Fruit fly (Drosophila melanogaster) Kc167 (cell line): ENCODE measurements around the gene ppk21.

Experiments used
- Myc ChIP-seq: fragments of >200 bp; optimal IDR thresholded peaks from 2 replicates; lab custom pipeline; 2017; ENCODE audit warnings: missing external identifiers
- insv ChIP-seq: fragments of >200 bp; optimal IDR thresholded peaks from 3 replicates; lab custom pipeline; 2018; ENCODE audit warnings: missing external identifiers

DNA sequence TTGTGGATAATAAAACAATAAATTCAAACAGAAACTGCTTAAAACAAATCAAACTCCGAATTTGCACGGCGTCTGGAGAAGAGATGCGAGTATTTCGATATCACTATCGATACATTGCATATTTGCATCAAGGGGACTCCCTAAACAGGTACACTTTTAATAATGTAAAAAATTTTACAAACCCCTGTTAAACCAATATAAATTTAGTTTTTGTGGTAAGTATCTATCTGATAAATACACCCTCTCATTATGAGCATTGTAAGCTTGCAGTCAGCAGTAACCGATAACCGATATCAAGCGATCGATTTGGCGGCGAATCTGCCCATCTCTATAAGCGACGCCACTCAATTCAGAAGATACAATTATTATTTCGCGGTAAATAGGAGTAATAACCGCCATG, 10.8 kb downstream of the ppk21 start, which contains the start of the genes Bub3 and Cap-D2:
- TF ChIP-seq insv (lab: Kevin White, UChicago), result no peak
- TF ChIP-seq Myc (lab: Kevin White, UChicago), result no peak
